Fruit fly (Drosophila melanogaster) whole organism, pupa: ENCODE data around the gene CG10589.

Experiments
- CG14655 ChIP-seq: fragments of 200-800 bp; sonication (Bioruptor generic); optimal IDR thresholded peaks from 3 replicates; lab custom pipeline; 2017; ENCODE audit warnings: mild to moderate bottlenecking, missing biosample characterization, missing genetic modification reagents, missing genetic modification characterization
- EcR ChIP-seq: fragments of 200-800 bp; sonication (Bioruptor generic); optimal IDR thresholded peaks from 3 replicates; lab custom pipeline; 2019; ENCODE audit warnings: missing biosample characterization, missing genetic modification characterization, mild to moderate bottlenecking, moderate library complexity, missing genetic modification reagents
- gl ChIP-seq: fragments of 200-800 bp; sonication (Bioruptor generic); optimal IDR thresholded peaks from 2 replicates; lab custom pipeline; 2018; ENCODE audit warnings: missing biosample characterization, mild to moderate bottlenecking, missing genetic modification characterization

DNA sequence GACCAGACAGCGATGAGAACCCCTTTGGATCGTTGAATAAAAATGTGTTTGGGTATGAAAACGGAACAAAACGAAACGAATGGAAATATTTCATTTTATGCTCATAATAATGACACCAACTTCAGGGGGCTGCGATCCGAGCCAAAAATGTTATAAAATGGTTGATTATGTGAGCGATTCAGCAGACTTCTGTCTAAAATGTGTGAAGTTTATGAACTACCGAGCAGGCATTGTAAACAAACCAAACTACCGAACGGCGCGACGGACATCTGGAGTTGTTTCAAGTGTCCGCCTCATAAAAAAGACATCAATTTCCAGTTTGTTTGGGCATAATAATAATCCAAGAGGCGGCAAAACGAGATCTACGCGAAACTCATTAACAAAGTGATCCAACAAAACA is 7.1 kb upstream of the CG10589 start:
- no peak for TF ChIP-seq CG14655
- no peak for TF ChIP-seq EcR (GFP tag; lab: Kevin White, UChicago)
- no peak for TF ChIP-seq gl (tag; lab: Kevin White, UChicago)
